Worm (Caenorhabditis elegans) whole organism, L1 larva: Measurements from ENCODE around the gene rpb-4.

ENCODE experiments used
- C04F5.9 ChIP-seq: sonication (generic microtip); optimal IDR thresholded peaks from 2 replicates; lab custom pipeline; 2016; ENCODE audit warnings: missing genetic modification characterization, missing compliant biosample characterization
- C16A3.4 ChIP-seq: fragments of 150-350 bp; optimal IDR thresholded peaks from 2 replicates; lab custom pipeline; 2014; ENCODE audit warnings: missing biosample characterization, missing genetic modification characterization
- C34B4.2 ChIP-seq: sonication (generic microtip); optimal IDR thresholded peaks from 2 replicates; lab custom pipeline; 2017; ENCODE audit warnings: mild to moderate bottlenecking, missing genetic modification characterization, missing compliant biosample characterization
- F16B12.6 ChIP-seq: fragments of 150-350 bp; optimal IDR thresholded peaks from 2 replicates; lab custom pipeline; 2014; ENCODE audit warnings: missing biosample characterization, missing genetic modification characterization
- aha-1 ChIP-seq: fragments of 150-350 bp; optimal IDR thresholded peaks from 2 replicates; lab custom pipeline; 2014; ENCODE audit warnings: missing biosample characterization, missing genetic modification characterization
- blmp-1 ChIP-seq: fragments of 150-350 bp; optimal IDR thresholded peaks from 2 replicates; lab custom pipeline; 2014; ENCODE audit warnings: missing biosample characterization, missing genetic modification characterization
- ceh-82 ChIP-seq, 3 experiments: fragments of 150-350 bp in 1 of 3; sonication (generic microtip) in 2 of 3; optimal IDR thresholded peaks; 2 replicates each; lab custom pipeline; 2014 to 2017; ENCODE audit warnings: missing biosample characterization in 3 of 3, missing genetic modification characterization in 3 of 3
- ceh-88 ChIP-seq: fragments of 200-800 bp; sonication (Bioruptor generic); IDR thresholded peaks from 2 replicates; pipeline ENCODE4 v1.3.6; 2022; ENCODE audit warnings: missing genetic modification characterization, missing compliant biosample characterization
- ces-1 ChIP-seq: fragments of 150-350 bp; optimal IDR thresholded peaks from 2 replicates; lab custom pipeline; 2014; ENCODE audit warnings: missing biosample characterization, missing genetic modification reagents, missing genetic modification characterization
- dpl-1 ChIP-seq, 3 experiments: fragments of 150-350 bp in 2 of 3; sonication (generic microtip) in 1 of 3; optimal IDR thresholded peaks; 2 replicates each; lab custom pipeline; 2014 to 2017; ENCODE audit warnings: missing biosample characterization in 3 of 3, missing genetic modification characterization in 3 of 3, missing genetic modification reagents in 3 of 3
- efl-1 ChIP-seq, 4 experiments: fragments of 150-350 bp; optimal IDR thresholded peaks in 3 of 4; peaks in 1 of 4; 1 replicate in 1 of 4; 2 replicates in 3 of 4; lab custom pipeline; 2014; ENCODE audit warnings: missing biosample characterization in 2 of 4, missing genetic modification characterization in 2 of 4, missing genetic modification reagents in 2 of 4
- egl-27 ChIP-seq, 2 experiments: fragments of 150-350 bp in 1 of 2; sonication (generic microtip); optimal IDR thresholded peaks; 3 replicates each; lab custom pipeline; 2017 to 2018; ENCODE audit warnings: missing biosample characterization in 2 of 2, missing genetic modification characterization in 2 of 2, missing genetic modification reagents in 2 of 2
- elt-3 ChIP-seq, 6 experiments: fragments of 150-350 bp in 1 of 6; sonication (generic microtip); optimal IDR thresholded peaks; 2 replicates each; lab custom pipeline; 2017 to 2018; ENCODE audit warnings: missing biosample characterization in 6 of 6, missing genetic modification characterization in 6 of 6, inconsistent platforms in 1 of 6
- fkh-8 ChIP-seq: sonication (generic microtip); optimal IDR thresholded peaks from 2 replicates; lab custom pipeline; 2016; ENCODE audit warnings: mild to moderate bottlenecking, missing genetic modification characterization, missing compliant biosample characterization
- fos-1 ChIP-seq: fragments of 150-350 bp; optimal IDR thresholded peaks from 2 replicates; lab custom pipeline; 2014; ENCODE audit warnings: missing biosample characterization, missing genetic modification characterization
- hlh-17 ChIP-seq: fragments of 200-800 bp; sonication (Bioruptor generic); optimal IDR thresholded peaks from 2 replicates; lab custom pipeline; 2018; ENCODE audit warnings: missing genetic modification characterization, mild to moderate bottlenecking, missing compliant biosample characterization, moderate library complexity, borderline replicate concordance
- hpl-2 ChIP-seq: fragments of 150-350 bp; optimal IDR thresholded peaks from 2 replicates; lab custom pipeline; 2014; ENCODE audit warnings: missing biosample characterization, missing genetic modification reagents, missing genetic modification characterization
- irx-1 ChIP-seq: sonication (generic microtip); optimal IDR thresholded peaks from 2 replicates; lab custom pipeline; 2016; ENCODE audit warnings: missing genetic modification characterization, missing compliant biosample characterization
- lin-13 ChIP-seq: fragments of 150-350 bp; optimal IDR thresholded peaks from 2 replicates; lab custom pipeline; 2014; ENCODE audit warnings: missing biosample characterization, missing genetic modification reagents, missing genetic modification characterization
- lin-14 ChIP-seq: fragments of 200-800 bp; sonication (Bioruptor generic); optimal IDR thresholded peaks from 2 replicates; lab custom pipeline; 2018; ENCODE audit warnings: mild to moderate bottlenecking, missing genetic modification characterization, moderate library complexity, missing compliant biosample characterization
- lin-35 ChIP-seq, 2 experiments: fragments of 150-350 bp; optimal IDR thresholded peaks; 2 replicates each; lab custom pipeline; 2014; ENCODE audit warnings: missing biosample characterization in 2 of 2, missing genetic modification characterization in 2 of 2, missing genetic modification reagents in 2 of 2
- lin-39 ChIP-seq: fragments of 150-350 bp; optimal IDR thresholded peaks from 2 replicates; lab custom pipeline; 2014; ENCODE audit warnings: missing biosample characterization, missing genetic modification reagents, missing genetic modification characterization
- mdl-1 ChIP-seq, 2 experiments: fragments of 150-350 bp; optimal IDR thresholded peaks; 2 replicates each; lab custom pipeline; 2014 to 2017; ENCODE audit warnings: missing biosample characterization in 2 of 2, missing genetic modification characterization in 2 of 2, inconsistent platforms in 1 of 2
- mef-2 ChIP-seq: fragments of 150-350 bp; optimal IDR thresholded peaks from 2 replicates; lab custom pipeline; 2014; ENCODE audit warnings: missing biosample characterization, missing genetic modification characterization
- nhr-11 ChIP-seq: fragments of 150-350 bp; optimal IDR thresholded peaks from 2 replicates; lab custom pipeline; 2014; ENCODE audit warnings: missing biosample characterization, missing genetic modification characterization
- nhr-19 ChIP-seq: fragments of 200-800 bp; sonication (Bioruptor generic); conservative IDR thresholded peaks from 2 replicates; pipeline ENCODE4 v1.3.6; 2022; ENCODE audit warnings: missing genetic modification characterization, missing compliant biosample characterization
- nhr-20 ChIP-seq: sonication (generic microtip); optimal IDR thresholded peaks from 2 replicates; lab custom pipeline; 2016; ENCODE audit warnings: mild to moderate bottlenecking, missing genetic modification characterization, missing compliant biosample characterization
- nhr-237 ChIP-seq: fragments of 150-350 bp; optimal IDR thresholded peaks from 2 replicates; lab custom pipeline; 2014; ENCODE audit warnings: missing biosample characterization, missing genetic modification characterization
- nhr-28 ChIP-seq: fragments of 150-350 bp; optimal IDR thresholded peaks from 2 replicates; lab custom pipeline; 2014; ENCODE audit warnings: missing biosample characterization, missing genetic modification characterization
- nhr-47 ChIP-seq: sonication (generic microtip); optimal IDR thresholded peaks from 2 replicates; lab custom pipeline; 2016; ENCODE audit warnings: mild to moderate bottlenecking, missing genetic modification characterization, moderate library complexity, missing compliant biosample characterization
- nhr-71 ChIP-seq: sonication (generic microtip); optimal IDR thresholded peaks from 2 replicates; lab custom pipeline; 2016; ENCODE audit warnings: mild to moderate bottlenecking, missing genetic modification characterization, moderate library complexity, missing compliant biosample characterization
- nhr-76 ChIP-seq: sonication (generic microtip); optimal IDR thresholded peaks from 2 replicates; lab custom pipeline; 2017; ENCODE audit warnings: missing biosample characterization, missing genetic modification characterization
- nhr-85 ChIP-seq: sonication (generic microtip); peaks from one replicate; lab custom pipeline; 2016; ENCODE audit warnings: missing genetic modification characterization, inconsistent platforms, missing compliant biosample characterization
- nhr-90 ChIP-seq: sonication (generic microtip); optimal IDR thresholded peaks from 2 replicates; lab custom pipeline; 2016; ENCODE audit warnings: mild to moderate bottlenecking, missing genetic modification characterization, missing compliant biosample characterization; ENCODE audit not compliant: poor library complexity
- pax-3 ChIP-seq: fragments of 200-800 bp; sonication (Bioruptor generic); optimal IDR thresholded peaks from 2 replicates; lab custom pipeline; 2018; ENCODE audit warnings: mild to moderate bottlenecking, missing genetic modification characterization, moderate library complexity, missing compliant biosample characterization
- rnt-1 ChIP-seq: sonication (generic microtip); optimal IDR thresholded peaks from 2 replicates; lab custom pipeline; 2016; ENCODE audit warnings: mild to moderate bottlenecking, missing genetic modification characterization, moderate library complexity, missing compliant biosample characterization
- skn-1 ChIP-seq: fragments of 150-350 bp; optimal IDR thresholded peaks from 2 replicates; lab custom pipeline; 2014; ENCODE audit warnings: missing biosample characterization, missing genetic modification characterization
- snu-23 ChIP-seq: sonication (generic microtip); optimal IDR thresholded peaks from 2 replicates; lab custom pipeline; 2016; ENCODE audit warnings: missing genetic modification characterization, missing compliant biosample characterization
- sptf-1 ChIP-seq: fragments of 150-350 bp; optimal IDR thresholded peaks from 2 replicates; lab custom pipeline; 2014; ENCODE audit warnings: missing biosample characterization, missing genetic modification characterization
- sup-37 ChIP-seq: fragments of 200-800 bp; sonication (Bioruptor generic); optimal IDR thresholded peaks from 2 replicates; lab custom pipeline; 2018; ENCODE audit warnings: mild to moderate bottlenecking, missing genetic modification characterization, missing compliant biosample characterization
- swsn-7 ChIP-seq: sonication (generic microtip); optimal IDR thresholded peaks from 2 replicates; lab custom pipeline; 2016; ENCODE audit warnings: missing genetic modification characterization, missing compliant biosample characterization
- tbx-2 ChIP-seq: sonication (generic microtip); optimal IDR thresholded peaks from 2 replicates; lab custom pipeline; 2016; ENCODE audit warnings: missing genetic modification characterization, missing compliant biosample characterization
- tlp-1 ChIP-seq: fragments of 150-350 bp; optimal IDR thresholded peaks from 2 replicates; lab custom pipeline; 2014; ENCODE audit warnings: missing biosample characterization, missing genetic modification characterization
- unc-130 ChIP-seq: fragments of 150-350 bp; optimal IDR thresholded peaks from 2 replicates; lab custom pipeline; 2017; ENCODE audit warnings: missing biosample characterization, missing genetic modification characterization, inconsistent platforms
- unc-30 ChIP-seq: sonication (generic microtip); optimal IDR thresholded peaks from 2 replicates; lab custom pipeline; 2017; ENCODE audit warnings: missing biosample characterization, missing genetic modification characterization
- unc-86 ChIP-seq: sonication (generic microtip); optimal IDR thresholded peaks from 2 replicates; lab custom pipeline; 2016; ENCODE audit warnings: missing genetic modification characterization, missing compliant biosample characterization
- unc-98 ChIP-seq: fragments of 200-800 bp; sonication (Bioruptor generic); IDR thresholded peaks from 2 replicates; pipeline ENCODE4 v1.3.6; 2022; ENCODE audit warnings: missing genetic modification characterization, missing compliant biosample characterization
- zag-1 ChIP-seq: fragments of 150-350 bp; optimal IDR thresholded peaks from 2 replicates; lab custom pipeline; 2014; ENCODE audit warnings: missing biosample characterization, missing genetic modification characterization
- ztf-11 ChIP-seq, 2 experiments: sonication (generic microtip); optimal IDR thresholded peaks; 2 replicates each; lab custom pipeline; 2016 to 2017; ENCODE audit warnings: missing genetic modification characterization in 2 of 2, missing biosample characterization in 1 of 2, missing compliant biosample characterization in 1 of 2

Gene rpb-4

DNA sequence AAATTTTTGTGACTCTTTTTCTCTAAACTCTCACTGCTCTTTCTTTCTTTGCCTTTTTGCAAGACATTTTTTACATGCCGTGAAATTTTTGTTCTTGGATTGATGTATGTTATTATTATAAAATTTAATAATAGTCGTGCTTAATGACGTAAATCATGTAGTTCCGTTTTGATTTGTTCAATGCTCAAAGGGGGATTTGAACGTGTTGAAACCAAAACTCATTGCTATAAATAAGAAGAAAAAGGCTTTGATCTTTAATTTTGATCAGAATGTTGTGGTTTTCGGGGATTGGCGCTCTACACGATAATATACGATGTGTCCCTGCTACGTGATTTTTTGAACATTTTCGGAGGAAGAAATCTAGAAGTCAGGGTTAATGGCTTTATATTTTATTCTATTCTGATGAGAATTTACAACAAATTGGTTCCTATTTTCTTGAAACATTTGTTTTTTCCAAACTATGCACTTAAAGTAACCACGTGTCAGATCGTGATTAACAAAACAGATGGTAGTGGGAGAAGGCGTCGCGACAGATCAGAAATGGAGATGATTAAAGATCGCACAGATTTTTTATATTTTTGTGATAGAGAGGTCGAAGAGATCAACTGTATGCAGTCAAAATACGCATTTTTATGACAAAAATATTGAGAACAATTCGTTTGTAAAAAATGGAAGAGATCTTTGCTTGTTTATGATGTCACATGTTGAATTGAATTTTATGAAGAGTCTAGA is 32.6 kb upstream of the rpb-4 start (continued):
- TF ChIP-seq nhr-85 (tag; lab: Kevin White, UChicago) (peak; percentile 90), ces-1 (GFP tag; lab: Kevin White, UChicago) (no peak), zag-1 (tag; lab: Kevin White, UChicago) (no peak), sup-37 (no peak), hlh-17 (GFP tag; lab: Kevin White, UChicago) (no peak), pax-3 (tag; lab: Kevin White, UChicago) (no peak), blmp-1 (peak; percentile 60), ztf-11 (tag; optimal IDR thresholded peaks at IDR 0.05; lab: Kevin White, UChicago) (no peak)
- TF ChIP-seq, all 84 proteins: peak for 11

DNA sequence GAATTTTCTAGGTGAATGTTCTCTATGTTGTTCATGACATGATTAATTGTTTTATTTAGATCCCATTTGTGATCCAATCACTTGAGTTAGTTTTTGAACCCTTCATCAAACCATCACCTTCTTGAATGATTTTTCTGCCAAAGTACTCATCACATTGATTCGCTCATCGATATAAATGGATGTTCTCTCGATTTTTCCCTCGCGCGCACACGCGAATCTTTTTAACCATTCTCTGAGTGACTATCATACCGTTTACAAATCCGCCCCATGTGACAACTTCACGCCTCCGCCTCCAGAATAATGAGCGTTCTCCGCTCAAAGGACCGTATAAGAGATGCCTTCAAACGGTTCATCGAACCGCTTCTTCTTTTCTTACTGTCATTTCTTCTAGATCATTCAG is 31.4 kb upstream of the rpb-4 start:
- peak; percentile 71 for TF ChIP-seq nhr-71
- TF ChIP-seq sptf-1 (tag; lab: Kevin White, UChicago): no peak
- no peak for TF ChIP-seq nhr-28 (tag; lab: Kevin White, UChicago)
- peak in 1 of 2 experiments; percentile 63 for TF ChIP-seq lin-35 (GFP tag; optimal IDR thresholded peaks at IDR 0.05; lab: Kevin White, UChicago)
- TF ChIP-seq tlp-1: no peak
- TF ChIP-seq pax-3 (tag; lab: Kevin White, UChicago): no peak
- no peak for TF ChIP-seq hpl-2
- peak; percentile 94 for TF ChIP-seq nhr-85 (tag; lab: Kevin White, UChicago)
- peak; percentile 86 for TF ChIP-seq blmp-1
- TF ChIP-seq unc-30 (tag; lab: Kevin White, UChicago): no peak
- TF ChIP-seq fos-1 (tag; lab: Kevin White, UChicago): no peak
- TF ChIP-seq lin-14 (GFP tag; lab: Kevin White, UChicago): peak; percentile 50
- TF ChIP-seq ces-1 (GFP tag; lab: Kevin White, UChicago): no peak
- TF ChIP-seq rnt-1 (tag; lab: Kevin White, UChicago): no peak
- TF ChIP-seq fkh-8: no peak
- peak; percentile 39 for TF ChIP-seq lin-13 (GFP tag; lab: Kevin White, UChicago)
- no peak for TF ChIP-seq nhr-237 (tag; lab: Kevin White, UChicago)
- no peak for TF ChIP-seq aha-1
- TF ChIP-seq nhr-76: no peak
- TF ChIP-seq unc-98 (GFP tag; lab: Robert Waterston, UW): no peak
- no peak for TF ChIP-seq C16A3.4 (tag; lab: Kevin White, UChicago)
- TF ChIP-seq efl-1 (optimal IDR thresholded peaks at IDR 0.05; lab: Kevin White, UChicago): no peak
- no peak for TF ChIP-seq efl-1 (GFP tag; optimal IDR thresholded peaks at IDR 0.05 in 1 of 2; lab: Kevin White, UChicago)
- TF ChIP-seq nhr-19 (GFP tag; lab: Robert Waterston, UW): peak; percentile 92
- TF ChIP-seq C04F5.9 (tag; lab: Kevin White, UChicago): no peak
- TF ChIP-seq unc-86 (tag; lab: Kevin White, UChicago): no peak
- no peak for TF ChIP-seq swsn-7 (tag; lab: Kevin White, UChicago)
- no peak for TF ChIP-seq nhr-47 (tag; lab: Kevin White, UChicago)
- TF ChIP-seq elt-3 (tag; optimal IDR thresholded peaks at IDR 0.05; lab: Kevin White, UChicago): peak; percentile 63 to 86 (median 76)
- TF ChIP-seq snu-23 (GFP tag; lab: Kevin White, UChicago): peak; percentile 62
- TF ChIP-seq hlh-17 (GFP tag; lab: Kevin White, UChicago): no peak
- TF ChIP-seq unc-130 (tag; lab: Kevin White, UChicago): peak; percentile 72
- TF ChIP-seq skn-1 (tag; lab: Kevin White, UChicago): no peak
- TF ChIP-seq lin-39 (tag; lab: Kevin White, UChicago): no peak
- no peak for TF ChIP-seq F16B12.6 (tag; lab: Kevin White, UChicago)
- TF ChIP-seq mdl-1 (tag; optimal IDR thresholded peaks at IDR 0.05; lab: Kevin White, UChicago): peak in 1 of 2 experiments; percentile 85
- TF ChIP-seq ceh-88: no peak
- TF ChIP-seq C34B4.2: no peak
- TF ChIP-seq nhr-90 (tag; lab: Kevin White, UChicago): peak; percentile 65
- peak in 1 of 3 experiments; percentile 13 for TF ChIP-seq dpl-1 (GFP tag; optimal IDR thresholded peaks at IDR 0.05; lab: Kevin White, UChicago)
- no peak for TF ChIP-seq ztf-11 (tag; optimal IDR thresholded peaks at IDR 0.05; lab: Kevin White, UChicago)
- no peak for TF ChIP-seq mef-2 (tag; lab: Kevin White, UChicago)
- no peak for TF ChIP-seq irx-1
- no peak for TF ChIP-seq ceh-82 (tag; optimal IDR thresholded peaks at IDR 0.05; lab: Kevin White, UChicago)
- TF ChIP-seq tbx-2 (tag; lab: Kevin White, UChicago): peak; percentile 65
- peak; percentile 81 for TF ChIP-seq nhr-20 (tag; lab: Kevin White, UChicago)
- no peak for TF ChIP-seq nhr-11
- TF ChIP-seq egl-27 (tag; optimal IDR thresholded peaks at IDR 0.05; lab: Kevin White, UChicago): no peak
